Fruit fly (Drosophila melanogaster): ENCODE results near the gene CG7054.
A peak's percentile ranks its signal among the peaks of the same experiment; 100 is the strongest.

DNA sequence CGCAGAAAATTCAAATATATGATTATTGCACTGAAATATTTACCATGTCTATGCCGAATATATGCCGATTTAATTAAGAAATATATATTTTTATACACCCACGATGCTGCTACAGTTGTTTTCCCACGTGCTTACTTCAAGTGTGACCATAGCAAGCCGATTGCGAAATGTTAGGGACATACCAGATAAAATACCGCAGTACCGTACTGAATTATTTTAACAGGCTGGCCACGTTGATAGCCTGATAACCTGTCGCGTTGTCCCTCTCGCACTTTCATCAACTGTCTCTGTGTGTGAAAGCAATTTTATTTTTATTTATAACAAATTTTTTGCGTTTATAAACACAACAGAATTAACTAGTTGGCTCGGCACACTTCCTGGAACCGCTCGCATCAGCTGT is 43.9 kb upstream of the CG7054 start, which contains the start of the genes Nop56 and mats:
- TF ChIP-seq Sox15 (GFP tag; optimal IDR thresholded peaks at IDR 0.05) (no peak), Sox102F (GFP tag; optimal IDR thresholded peaks at IDR 0.05) (no peak), svp (GFP tag) (peak; percentile 70), CG11902 (GFP tag; optimal IDR thresholded peaks at IDR 0.05) (no peak), CG11294 (GFP tag; IDR thresholded peaks at IDR 0.05) (no peak), OdsH (GFP tag; optimal IDR thresholded peaks at IDR 0.05) (no peak), dac (GFP tag; optimal IDR thresholded peaks at IDR 0.05) (no peak), Ets96B (tag; optimal IDR thresholded peaks at IDR 0.05) (no peak), Hr39 (GFP tag; optimal IDR thresholded peaks at IDR 0.05) (no peak), CG6163 (GFP tag; IDR thresholded peaks at IDR 0.05) (no peak), CG1621 (tag; optimal IDR thresholded peaks at IDR 0.05) (no peak), Lpt (GFP tag; optimal IDR thresholded peaks at IDR 0.05) (no peak), CG9139 (GFP tag; optimal IDR thresholded peaks at IDR 0.05) (no peak)

All from whole organism, prepupa.